Worm (Caenorhabditis elegans) whole organism, L1 larva: ENCODE measurements around the gene aars-1.

ENCODE experiments used
- aly-2 ChIP-seq: fragments of 150-350 bp; optimal IDR thresholded peaks from 2 replicates; lab custom pipeline; 2014; ENCODE audit warnings: missing biosample characterization, missing genetic modification characterization
- ces-1 ChIP-seq: fragments of 150-350 bp; optimal IDR thresholded peaks from 2 replicates; lab custom pipeline; 2014; ENCODE audit warnings: missing biosample characterization, missing genetic modification reagents, missing genetic modification characterization
- egl-27 ChIP-seq, 2 experiments: fragments of 150-350 bp in 1 of 2; sonication (generic microtip); optimal IDR thresholded peaks; 3 replicates each; lab custom pipeline; 2017 to 2018; ENCODE audit warnings: missing biosample characterization in 2 of 2, missing genetic modification characterization in 2 of 2, missing genetic modification reagents in 2 of 2
- fos-1 ChIP-seq: fragments of 150-350 bp; optimal IDR thresholded peaks from 2 replicates; lab custom pipeline; 2014; ENCODE audit warnings: missing biosample characterization, missing genetic modification characterization
- lin-14 ChIP-seq: fragments of 200-800 bp; sonication (Bioruptor generic); optimal IDR thresholded peaks from 2 replicates; lab custom pipeline; 2018; ENCODE audit warnings: mild to moderate bottlenecking, missing genetic modification characterization, moderate library complexity, missing compliant biosample characterization
- lsy-2 ChIP-seq, 2 experiments: fragments of 150-350 bp; optimal IDR thresholded peaks; 2 replicates each; lab custom pipeline; 2014; ENCODE audit warnings: missing biosample characterization in 2 of 2, missing genetic modification characterization in 2 of 2
- nhr-237 ChIP-seq: fragments of 150-350 bp; optimal IDR thresholded peaks from 2 replicates; lab custom pipeline; 2014; ENCODE audit warnings: missing biosample characterization, missing genetic modification characterization
- pqm-1 ChIP-seq: sonication (generic microtip); optimal IDR thresholded peaks from 3 replicates; lab custom pipeline; 2017; ENCODE audit warnings: missing biosample characterization, missing genetic modification characterization
- skn-1 ChIP-seq: fragments of 150-350 bp; optimal IDR thresholded peaks from 2 replicates; lab custom pipeline; 2014; ENCODE audit warnings: missing biosample characterization, missing genetic modification characterization
- zag-1 ChIP-seq: fragments of 150-350 bp; optimal IDR thresholded peaks from 2 replicates; lab custom pipeline; 2014; ENCODE audit warnings: missing biosample characterization, missing genetic modification characterization
- ztf-11 ChIP-seq, 2 experiments: sonication (generic microtip); optimal IDR thresholded peaks; 2 replicates each; lab custom pipeline; 2016 to 2017; ENCODE audit warnings: missing genetic modification characterization in 2 of 2, missing biosample characterization in 1 of 2, missing compliant biosample characterization in 1 of 2

- TF ChIP-seq lin-14 (GFP tag; lab: Kevin White, UChicago) (no peak), ztf-11 (tag; optimal IDR thresholded peaks at IDR 0.05; lab: Kevin White, UChicago) (peak in 1 of 2 experiments; percentile 55), ces-1 (no peak), aly-2 (peak; percentile 29), skn-1 (tag; lab: Kevin White, UChicago) (peak; percentile 72), nhr-237 (tag; lab: Kevin White, UChicago) (no peak), pqm-1 (tag; lab: Kevin White, UChicago) (no peak), lsy-2 (tag; optimal IDR thresholded peaks at IDR 0.05; lab: Kevin White, UChicago) (peak; percentile 90 to 94), zag-1 (tag; lab: Kevin White, UChicago) (peak; percentile 46), fos-1 (tag; lab: Kevin White, UChicago) (peak; percentile 20), egl-27 (tag; optimal IDR thresholded peaks at IDR 0.05; lab: Kevin White, UChicago) (no peak)
Observed at ce11 chrII:11473525-11474181, 9.4 kb upstream of the aars-1 start, which contains the start of the genes metl-1 and W02B12.11.
